Fruit fly (Drosophila melanogaster) S2 (cell line): Measurements from ENCODE around the gene CG5326.

Experiments used
- CG8478 ChIP-seq: fragments of >200 bp; optimal IDR thresholded peaks from 2 replicates; lab custom pipeline; 2018
- CTCF ChIP-seq, 2 experiments: fragments of >200 bp; optimal IDR thresholded peaks; 2 replicates each; lab custom pipeline; 2018

dm6 chr3R:22503630-22504029 lies 36.1 kb downstream of the CG5326 start:
- TF ChIP-seq CTCF (optimal IDR thresholded peaks at IDR 0.05; lab: Kevin White, UChicago) = no peak
- TF ChIP-seq CG8478 (lab: Kevin White, UChicago) = no peak
